Fruit fly (Drosophila melanogaster) whole organism, wandering third instar larva: ENCODE measurements around the gene CG12320.

Source experiments
- CG32264 ChIP-seq: fragments of 200-800 bp; sonication (Bioruptor generic); optimal IDR thresholded peaks from 2 replicates; lab custom pipeline; 2016; ENCODE audit warnings: missing biosample characterization, missing genetic modification characterization
- Dfd ChIP-seq: fragments of >200 bp; optimal IDR thresholded peaks from 2 replicates; lab custom pipeline; 2017; ENCODE audit warnings: missing biosample characterization, missing genetic modification characterization
- GATAd ChIP-seq: sonication (Bioruptor generic); optimal IDR thresholded peaks from 2 replicates; lab custom pipeline; 2016; ENCODE audit warnings: missing biosample characterization, missing genetic modification characterization
- Hr78 ChIP-seq: fragments of >200 bp; optimal IDR thresholded peaks from 2 replicates; lab custom pipeline; 2017; ENCODE audit warnings: missing biosample characterization, missing genetic modification characterization
- N ChIP-seq: fragments of >200 bp; optimal IDR thresholded peaks from 2 replicates; lab custom pipeline; 2018; ENCODE audit warnings: missing biosample characterization, missing external identifiers, missing genetic modification characterization
- brk ChIP-seq: fragments of 200-800 bp; sonication (Bioruptor generic); optimal IDR thresholded peaks from 2 replicates; lab custom pipeline; 2016; ENCODE audit warnings: missing biosample characterization, mild to moderate bottlenecking, missing genetic modification characterization
- dmrt93B ChIP-seq: fragments of 200-800 bp; sonication (Bioruptor generic); optimal IDR thresholded peaks from 2 replicates; lab custom pipeline; 2018; ENCODE audit warnings: missing biosample characterization, mild to moderate bottlenecking, missing genetic modification characterization
- ey ChIP-seq: fragments of 200-800 bp; sonication (Bioruptor generic); optimal IDR thresholded peaks from 2 replicates; lab custom pipeline; 2016; ENCODE audit warnings: missing biosample characterization, missing genetic modification characterization
- rgr ChIP-seq: fragments of 200-800 bp; sonication (Bioruptor generic); optimal IDR thresholded peaks from 3 replicates; lab custom pipeline; 2016; ENCODE audit warnings: missing biosample characterization, mild to moderate bottlenecking, missing genetic modification characterization
- usp ChIP-seq: fragments of >200 bp; optimal IDR thresholded peaks from 2 replicates; lab custom pipeline; 2017; ENCODE audit warnings: missing biosample characterization, missing genetic modification characterization
- woc ChIP-seq: sonication (Bioruptor generic); optimal IDR thresholded peaks from 2 replicates; lab custom pipeline; 2016; ENCODE audit warnings: missing biosample characterization, mild to moderate bottlenecking, missing genetic modification characterization

- peak; percentile 64 for TF ChIP-seq rgr (GFP tag; lab: Kevin White, UChicago)
- TF ChIP-seq Hr78 (GFP tag; lab: Kevin White, UChicago) = no peak
- no peak for TF ChIP-seq N (GFP tag; lab: Kevin White, UChicago)
- TF ChIP-seq CG32264 = no peak
- no peak for TF ChIP-seq dmrt93B
- TF ChIP-seq Dfd = no peak
- TF ChIP-seq GATAd (GFP tag; lab: Kevin White, UChicago) = no peak
- no peak for TF ChIP-seq usp
- no peak for TF ChIP-seq brk (GFP tag; lab: Kevin White, UChicago)
- peak; percentile 21 for TF ChIP-seq woc (GFP tag; lab: Kevin White, UChicago)
- TF ChIP-seq ey (GFP tag; lab: Kevin White, UChicago) = peak; percentile 14
These were observed 29.1 kb downstream of the CG12320 start, which contains the start of the genes mTerf5 and Non3 for dm6 chr3R:18223434-18223833.
